Worm (Caenorhabditis elegans) whole organism, midembryonic: Measurements from ENCODE around the gene Y42H9AR.4.

ENCODE experiments used
- flt-1 ChIP-seq: fragments of 200-800 bp; sonication (Bioruptor generic); IDR thresholded peaks from 2 replicates; pipeline ENCODE4 v1.3.6; 2022; ENCODE audit warnings: missing genetic modification characterization, missing compliant biosample characterization
- ref-1 ChIP-seq: fragments of 200-800 bp; sonication (Bioruptor generic); conservative IDR thresholded peaks from 2 replicates; pipeline ENCODE4 v1.3.6; 2022; ENCODE audit warnings: missing genetic modification reagents, missing genetic modification characterization, missing compliant biosample characterization
- ztf-23 ChIP-seq: fragments of 200-800 bp; sonication (Bioruptor generic); IDR thresholded peaks from 2 replicates; pipeline ENCODE4 v1.3.6; 2022; ENCODE audit warnings: missing genetic modification reagents, missing genetic modification characterization, missing compliant biosample characterization

DNA sequence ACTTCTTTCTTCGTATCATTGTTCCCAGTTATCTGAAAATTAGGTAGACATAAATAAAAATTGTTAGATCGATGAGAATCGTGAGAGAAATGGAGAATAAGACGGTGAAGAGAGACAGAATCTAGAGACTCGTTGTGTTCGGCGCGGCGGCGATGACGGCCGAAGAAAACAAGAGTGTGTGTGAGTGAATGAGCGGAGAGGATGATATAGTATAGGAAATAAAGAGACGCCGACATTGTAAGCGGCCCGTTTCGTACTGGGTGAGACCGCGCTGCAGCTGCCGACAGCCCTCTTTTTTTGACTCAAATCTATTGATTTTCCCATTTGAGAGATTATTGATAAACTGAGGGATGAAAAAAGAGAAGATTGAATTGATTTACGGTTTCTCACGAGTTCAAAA is at the start of gene Y42H9AR.4:
- TF ChIP-seq flt-1, result no peak
- TF ChIP-seq ztf-23 (GFP tag; lab: Robert Waterston, UW), result no peak
- TF ChIP-seq ref-1 (GFP tag; lab: Robert Waterston, UW), result no peak
